Worm (Caenorhabditis elegans): ENCODE data around the gene pgph-3.

Gene pgph-3

ce11 chrV:5717237-5717935, 46.3 kb downstream of the pgph-3 start, which contains the start of gene rga-3 (continued):
- no peak for TF ChIP-seq F22D6.2 (tag; optimal IDR thresholded peaks at IDR 0.05)
- peak; percentile 79 for TF ChIP-seq C17E4.6 (GFP tag; IDR thresholded peaks at IDR 0.05)
- TF ChIP-seq B0261.1 (tag; optimal IDR thresholded peaks at IDR 0.05): no peak
- no peak for TF ChIP-seq ztf-26 (tag; optimal IDR thresholded peaks at IDR 0.05)
- TF ChIP-seq ceh-58 (GFP tag; IDR thresholded peaks at IDR 0.05): no peak
- TF ChIP-seq F37B4.10 (GFP tag; IDR thresholded peaks at IDR 0.05): no peak
- no peak for TF ChIP-seq attf-5 (GFP tag; optimal IDR thresholded peaks at IDR 0.05)
- TF ChIP-seq K12H6.12 (tag; optimal IDR thresholded peaks at IDR 0.05): no peak
- peak in 2 of 3 experiments; percentile 41 to 78 for TF ChIP-seq lin-35 (GFP tag; optimal IDR thresholded peaks at IDR 0.05)
- peak; percentile 66; the same call in 1 of the 2 replicates for TF ChIP-seq Y53G8AR.9 (GFP tag; conservative IDR thresholded peaks at IDR 0.05)
- no peak for TF ChIP-seq let-526 (GFP tag; IDR thresholded peaks at IDR 0.05)
- TF ChIP-seq aptf-3 (GFP tag; IDR thresholded peaks at IDR 0.05): no peak
- peak; percentile 77 for TF ChIP-seq athp-1 (tag; optimal IDR thresholded peaks at IDR 0.05)
- TF ChIP-seq him-1 (tag; optimal IDR thresholded peaks at IDR 0.05): peak; percentile 91
- peak; percentile 86 for TF ChIP-seq attf-3 (GFP tag; conservative IDR thresholded peaks at IDR 0.05)
- TF ChIP-seq lin-40 (tag; optimal IDR thresholded peaks at IDR 0.05): no peak
- TF ChIP-seq dpl-1 (GFP tag; optimal IDR thresholded peaks at IDR 0.05): peak; percentile 95
- TF ChIP-seq T26A5.8 (tag; optimal IDR thresholded peaks at IDR 0.05): no peak
- TF ChIP-seq snpc-1.3 (tag; optimal IDR thresholded peaks at IDR 0.05; ENCODE audit: insufficient read depth): peak; percentile 93
- TF ChIP-seq hsf-1 (GFP tag; IDR thresholded peaks at IDR 0.05): peak; percentile 82
- peak; percentile 62 for TF ChIP-seq snpc-4 (GFP tag; optimal IDR thresholded peaks at IDR 0.05)
- TF ChIP-seq snpc-4 (tag; optimal IDR thresholded peaks at IDR 0.05): peak in 3 of 4 experiments; percentile 49 to 68 (median 64)
- no peak for TF ChIP-seq mel-28 (tag; optimal IDR thresholded peaks at IDR 0.05; ENCODE audit: borderline replicate concordance)
- peak; percentile 97 for TF ChIP-seq F33H1.4 (GFP tag; IDR thresholded peaks at IDR 0.05)
- no peak for TF ChIP-seq T07F8.4 (tag; optimal IDR thresholded peaks at IDR 0.05)
- TF ChIP-seq ZK185.1 (tag; optimal IDR thresholded peaks at IDR 0.05; ENCODE audit: poor library complexity, severe bottlenecking): peak; percentile 27
- no peak for TF ChIP-seq unc-62 (GFP tag; optimal IDR thresholded peaks at IDR 0.05)
- TF ChIP-seq nfyb-1 (GFP tag; IDR thresholded peaks at IDR 0.05): no peak
- TF ChIP-seq repo-1 (tag; optimal IDR thresholded peaks at IDR 0.05): no peak
- TF ChIP-seq tbp1 (GFP tag; optimal IDR thresholded peaks at IDR 0.05): peak; percentile 72
- no peak for TF ChIP-seq somi-1 (GFP tag; optimal IDR thresholded peaks at IDR 0.05)
- TF ChIP-seq Y79H2A.3 (GFP tag; conservative IDR thresholded peaks at IDR 0.05): no peak
- peak; percentile 78 for TF ChIP-seq pbrm-1 (GFP tag; IDR thresholded peaks at IDR 0.05)
- no peak for TF ChIP-seq cebp-2 (GFP tag; IDR thresholded peaks at IDR 0.05)
- no peak for TF ChIP-seq nhr-27 (tag; optimal IDR thresholded peaks at IDR 0.05)
- TF ChIP-seq zfh-2 (GFP tag; conservative IDR thresholded peaks at IDR 0.05): no peak
- no peak for TF ChIP-seq tbx-9 (tag; optimal IDR thresholded peaks at IDR 0.05; ENCODE audit: borderline replicate concordance)
- TF ChIP-seq egl-18 (GFP tag; IDR thresholded peaks at IDR 0.05): no peak
- TF ChIP-seq ztf-25 (GFP tag; IDR thresholded peaks at IDR 0.05): 0 out of 2 replicates have a peak, but pooled peaks have one; percentile 34
- TF ChIP-seq ama-1 (optimal IDR thresholded peaks at IDR 0.05): no peak
- TF ChIP-seq ama-1 (GFP tag; optimal IDR thresholded peaks at IDR 0.05): peak in 1 of 2 experiments; percentile 10
- peak; percentile 74; the same call in 1 of the 2 replicates for TF ChIP-seq attf-6 (GFP tag; IDR thresholded peaks at IDR 0.05)
- TF ChIP-seq ceh-27 (GFP tag; optimal IDR thresholded peaks at IDR 0.05): no peak
- peak; percentile 86 for TF ChIP-seq Y95B8A.8 (GFP tag; IDR thresholded peaks at IDR 0.05)
- no peak for TF ChIP-seq nhr-90 (tag; optimal IDR thresholded peaks at IDR 0.05)
- TF ChIP-seq F23B12.7 (tag; optimal IDR thresholded peaks at IDR 0.05; ENCODE audit: insufficient read depth): peak; percentile 49
- no peak for TF ChIP-seq ets-4 (GFP tag; optimal IDR thresholded peaks at IDR 0.05)
- no peak for TF ChIP-seq sptf-2 (GFP tag; optimal IDR thresholded peaks at IDR 0.05)
